Worm (Caenorhabditis elegans): Measurements from ENCODE around the gene set-3.

The set-3 gene

ce11 chrIII:9694474-9694873, at the start of gene set-3:
Gene set-3 (minus strand): TSS chrIII:9694574.
- no peak for TF ChIP-seq nhr-41 (GFP tag; IDR thresholded peaks at IDR 0.05)
- TF ChIP-seq aha-1 (tag) = peak; percentile 9

ce11 chrIII:9743239-9743638, 48.9 kb upstream of the set-3 start, which contains the start of gene T05G5.1:
Gene T05G5.1 (minus strand): TSS chrIII:9743339.
- TF ChIP-seq mdt-29 (GFP tag; IDR thresholded peaks at IDR 0.05) (no peak), gei-8 (GFP tag; optimal IDR thresholded peaks at IDR 0.05) (no peak), dmd-8 (GFP tag; IDR thresholded peaks at IDR 0.05) (no peak), T20F7.1 (GFP tag; optimal IDR thresholded peaks at IDR 0.05) (no peak), madf-5 (GFP tag; IDR thresholded peaks at IDR 0.05) (no peak), rbr-2 (tag; optimal IDR thresholded peaks at IDR 0.05) (no peak), mdl-1 (tag; optimal IDR thresholded peaks at IDR 0.05) (no peak), egl-43 (GFP tag; IDR thresholded peaks at IDR 0.05) (no peak), tra-1 (GFP tag; IDR thresholded peaks at IDR 0.05) (no peak), zag-1 (tag; optimal IDR thresholded peaks at IDR 0.05) (no peak), aha-1 (tag) (no peak), dve-1 (tag; optimal IDR thresholded peaks at IDR 0.05; ENCODE audit: insufficient read depth) (no peak), dmd-6 (GFP tag; IDR thresholded peaks at IDR 0.05) (no peak), ceh-20 (GFP tag; IDR thresholded peaks at IDR 0.05) (no peak), ceh-28 (tag; optimal IDR thresholded peaks at IDR 0.05) (no peak)

ce11 chrIII:9741985-9742384, 47.6 kb upstream of the set-3 start:
- no peak for TF ChIP-seq nhr-111 (GFP tag; optimal IDR thresholded peaks at IDR 0.05)
- peak in 1 of 2 experiments; percentile 93 for TF ChIP-seq daf-16 (GFP tag; optimal IDR thresholded peaks at IDR 0.05)
- TF ChIP-seq daf-16 (tag; optimal IDR thresholded peaks at IDR 0.05) = no peak
- peak; percentile 7 for TF ChIP-seq hlh-30 (tag; optimal IDR thresholded peaks at IDR 0.05; ENCODE audit: insufficient read depth)
- TF ChIP-seq nhr-25 (tag; optimal IDR thresholded peaks at IDR 0.05; ENCODE audit: borderline replicate concordance, insufficient read depth) = no peak
- TF ChIP-seq dmd-6 (GFP tag; IDR thresholded peaks at IDR 0.05) = no peak
- no peak for TF ChIP-seq duxl-1 (tag; optimal IDR thresholded peaks at IDR 0.05; ENCODE audit: poor library complexity)
- peak; percentile 59 for TF ChIP-seq nhr-11 (tag; optimal IDR thresholded peaks at IDR 0.05)

ce11 chrIII:9740663-9741062, 46.3 kb upstream of the set-3 start:
- TF ChIP-seq lin-13 (GFP tag; optimal IDR thresholded peaks at IDR 0.05) (no peak), lsy-2 (tag; optimal IDR thresholded peaks at IDR 0.05) (peak in 1 of 2 experiments; percentile 28), nhr-28 (tag; optimal IDR thresholded peaks at IDR 0.05) (peak; percentile 15), nhr-48 (tag; optimal IDR thresholded peaks at IDR 0.05) (no peak), snpc-4 (tag; optimal IDR thresholded peaks at IDR 0.05) (no peak), lin-39 (tag; optimal IDR thresholded peaks at IDR 0.05) (no peak), ztf-11 (tag; optimal IDR thresholded peaks at IDR 0.05) (no peak), unc-62 (GFP tag; optimal IDR thresholded peaks at IDR 0.05 in 1 of 2) (peak in 1 of 2 experiments; percentile 87), unc-62 (tag; optimal IDR thresholded peaks at IDR 0.05) (no peak), F37D6.2 (tag; optimal IDR thresholded peaks at IDR 0.05) (no peak), php-3 (GFP tag; IDR thresholded peaks at IDR 0.05) (no peak), jun-1 (tag; optimal IDR thresholded peaks at IDR 0.05) (no peak), ceh-62 (tag; optimal IDR thresholded peaks at IDR 0.05) (no peak), nhr-111 (GFP tag; optimal IDR thresholded peaks at IDR 0.05) (no peak), tra-1 (GFP tag; IDR thresholded peaks at IDR 0.05) (no peak), Y48G9A.11 (GFP tag; IDR thresholded peaks at IDR 0.05) (no peak)
